Worm (Caenorhabditis elegans) whole organism, L2 larva: Measurements from ENCODE around the gene arg-1.

Experiments
- R02D3.7 ChIP-seq: fragments of 150-350 bp; optimal IDR thresholded peaks from 2 replicates; lab custom pipeline; 2014; ENCODE audit warnings: missing biosample characterization, missing genetic modification characterization
- alr-1 ChIP-seq: fragments of 150-350 bp; optimal IDR thresholded peaks from 2 replicates; lab custom pipeline; 2014; ENCODE audit warnings: missing biosample characterization, missing genetic modification characterization
- aly-2 ChIP-seq: fragments of 150-350 bp; optimal IDR thresholded peaks from 2 replicates; lab custom pipeline; 2014; ENCODE audit warnings: missing biosample characterization, missing genetic modification characterization
- ceh-16 ChIP-seq: fragments of 150-350 bp; optimal IDR thresholded peaks from 2 replicates; lab custom pipeline; 2014; ENCODE audit warnings: missing biosample characterization, missing genetic modification characterization
- ceh-82 ChIP-seq: fragments of 150-350 bp; optimal IDR thresholded peaks from 2 replicates; lab custom pipeline; 2014; ENCODE audit warnings: missing biosample characterization, missing genetic modification characterization
- crh-2 ChIP-seq: sonication (generic microtip); optimal IDR thresholded peaks from 2 replicates; lab custom pipeline; 2017; ENCODE audit warnings: missing biosample characterization, missing genetic modification characterization
- dmd-4 ChIP-seq: sonication (generic microtip); optimal IDR thresholded peaks from 2 replicates; lab custom pipeline; 2017; ENCODE audit warnings: missing biosample characterization, missing genetic modification characterization
- egl-27 ChIP-seq: sonication (generic microtip); optimal IDR thresholded peaks from 3 replicates; lab custom pipeline; 2017; ENCODE audit warnings: missing biosample characterization, missing genetic modification reagents, missing genetic modification characterization
- elt-1 ChIP-seq: fragments of 150-350 bp; optimal IDR thresholded peaks from 2 replicates; lab custom pipeline; 2014; ENCODE audit warnings: missing biosample characterization, missing genetic modification characterization
- elt-3 ChIP-seq: sonication (generic microtip); optimal IDR thresholded peaks from 2 replicates; lab custom pipeline; 2017; ENCODE audit warnings: missing biosample characterization, missing genetic modification characterization
- fos-1 ChIP-seq: fragments of 150-350 bp; optimal IDR thresholded peaks from 2 replicates; lab custom pipeline; 2014; ENCODE audit warnings: missing biosample characterization, missing genetic modification characterization
- gmeb-1 ChIP-seq: fragments of 150-350 bp; optimal IDR thresholded peaks from 2 replicates; lab custom pipeline; 2014; ENCODE audit warnings: missing biosample characterization, missing genetic modification characterization
- lin-13 ChIP-seq: fragments of 150-350 bp; optimal IDR thresholded peaks from 2 replicates; lab custom pipeline; 2014; ENCODE audit warnings: missing biosample characterization, missing genetic modification reagents, missing genetic modification characterization
- lin-39 ChIP-seq: fragments of 150-350 bp; optimal IDR thresholded peaks from 2 replicates; lab custom pipeline; 2014; ENCODE audit warnings: missing biosample characterization, missing genetic modification reagents, missing genetic modification characterization
- lsy-2 ChIP-seq, 2 experiments: fragments of 150-350 bp in 1 of 2; sonication (generic microtip) in 1 of 2; optimal IDR thresholded peaks; 2 replicates each; lab custom pipeline; 2014 to 2017; ENCODE audit warnings: missing biosample characterization in 2 of 2, missing genetic modification characterization in 2 of 2
- mdl-1 ChIP-seq, 2 experiments: fragments of 150-350 bp in 1 of 2; sonication (generic microtip) in 1 of 2; optimal IDR thresholded peaks; 2 replicates each; lab custom pipeline; 2017; ENCODE audit warnings: missing biosample characterization in 2 of 2, missing genetic modification characterization in 2 of 2
- nhr-11 ChIP-seq: fragments of 150-350 bp; optimal IDR thresholded peaks from 2 replicates; lab custom pipeline; 2014; ENCODE audit warnings: missing biosample characterization, missing genetic modification characterization
- nhr-129 ChIP-seq: fragments of 150-350 bp; optimal IDR thresholded peaks from 2 replicates; lab custom pipeline; 2014; ENCODE audit warnings: missing biosample characterization, missing genetic modification characterization
- nhr-21 ChIP-seq: fragments of 150-350 bp; optimal IDR thresholded peaks from 2 replicates; lab custom pipeline; 2014; ENCODE audit warnings: missing biosample characterization, missing genetic modification characterization
- nhr-25 ChIP-seq: fragments of 150-350 bp; sonication (generic microtip); optimal IDR thresholded peaks from 3 replicates; lab custom pipeline; 2014; ENCODE audit warnings: missing biosample characterization, missing genetic modification characterization
- nhr-77 ChIP-seq: fragments of 150-350 bp; optimal IDR thresholded peaks from 2 replicates; lab custom pipeline; 2014; ENCODE audit warnings: missing biosample characterization, missing genetic modification characterization
- peb-1 ChIP-seq: fragments of 150-350 bp; optimal IDR thresholded peaks from 2 replicates; lab custom pipeline; 2014; ENCODE audit warnings: missing biosample characterization, missing genetic modification characterization
- sma-3 ChIP-seq: sonication (generic microtip); optimal IDR thresholded peaks from 2 replicates; lab custom pipeline; 2016; ENCODE audit warnings: missing genetic modification reagents, missing genetic modification characterization, missing compliant biosample characterization
- sma-9 ChIP-seq, 2 experiments: fragments of 150-350 bp in 1 of 2; sonication (generic microtip) in 1 of 2; optimal IDR thresholded peaks; 2 replicates each; lab custom pipeline; 2014 to 2016; ENCODE audit warnings: missing genetic modification characterization in 2 of 2, mild to moderate bottlenecking in 1 of 2, missing biosample characterization in 1 of 2, missing compliant biosample characterization in 1 of 2, missing genetic modification reagents in 1 of 2, moderate library complexity in 1 of 2
- unc-39 ChIP-seq: fragments of 150-350 bp; optimal IDR thresholded peaks from 2 replicates; lab custom pipeline; 2014; ENCODE audit warnings: missing biosample characterization, missing genetic modification characterization
- unc-55 ChIP-seq: fragments of 150-350 bp; sonication (generic microtip); optimal IDR thresholded peaks from 3 replicates; lab custom pipeline; 2014; ENCODE audit warnings: missing biosample characterization, missing genetic modification reagents, missing genetic modification characterization
- unc-62 ChIP-seq: fragments of 150-350 bp; optimal IDR thresholded peaks from 2 replicates; lab custom pipeline; 2014; ENCODE audit warnings: missing biosample characterization, missing genetic modification reagents, missing genetic modification characterization
- zag-1 ChIP-seq: fragments of 150-350 bp; optimal IDR thresholded peaks from 2 replicates; lab custom pipeline; 2014; ENCODE audit warnings: missing biosample characterization, missing genetic modification characterization
- ztf-1 ChIP-seq: fragments of 200-800 bp; sonication (Bioruptor generic); conservative IDR thresholded peaks from 2 replicates; pipeline ENCODE4 v1.3.6; 2022; ENCODE audit warnings: missing genetic modification characterization, missing compliant biosample characterization
- ztf-11 ChIP-seq: sonication (generic microtip); optimal IDR thresholded peaks from 2 replicates; lab custom pipeline; 2017; ENCODE audit warnings: missing biosample characterization, missing genetic modification characterization
- ztf-4 ChIP-seq: fragments of 150-350 bp; optimal IDR thresholded peaks from 2 replicates; lab custom pipeline; 2014; ENCODE audit warnings: missing biosample characterization, missing genetic modification characterization

arg-1 gene

DNA sequence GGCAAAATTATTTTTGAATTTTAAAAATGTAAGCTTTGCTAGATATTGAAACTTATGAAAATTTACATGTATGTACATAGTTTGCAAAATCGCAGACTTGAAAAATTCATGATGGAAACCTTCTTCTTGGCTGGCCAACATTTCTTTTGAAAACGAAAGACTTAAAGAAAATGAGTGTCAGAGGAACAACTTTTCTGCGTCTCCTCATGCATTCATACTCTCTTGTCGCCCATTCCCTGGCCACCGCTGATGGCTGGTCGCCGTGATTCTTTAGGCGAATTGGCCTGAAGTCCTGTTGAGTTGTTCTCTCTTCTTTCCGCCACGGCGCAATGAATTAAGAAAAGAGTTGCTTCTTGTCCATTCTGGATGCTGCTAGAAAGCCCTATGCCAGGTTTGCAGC, 9.4 kb downstream of the arg-1 start:
- TF ChIP-seq gmeb-1 (tag; lab: Kevin White, UChicago) (no peak), ztf-1 (GFP tag; lab: Robert Waterston, UW) (no peak)

DNA sequence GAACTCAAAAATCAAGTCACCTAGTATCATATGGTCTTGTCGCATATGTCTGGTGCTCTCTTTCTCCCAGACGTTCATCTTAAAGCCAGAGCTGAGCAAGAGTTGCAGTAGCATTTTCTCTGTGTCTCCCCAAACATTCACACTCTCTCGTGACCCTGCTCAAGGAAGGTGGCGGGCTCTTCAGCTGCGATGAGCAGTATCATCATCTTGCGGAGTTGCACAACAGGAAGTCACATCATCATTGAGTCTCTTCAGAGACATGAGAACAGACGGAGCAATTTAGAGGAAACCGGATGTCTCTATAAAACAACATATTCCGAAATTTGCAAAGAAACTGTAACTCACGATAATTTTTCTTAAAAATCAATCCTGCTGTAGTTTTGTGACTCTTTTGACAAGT, 11.8 kb downstream of the arg-1 start:
- TF ChIP-seq unc-39 (no peak), lin-39 (tag; lab: Kevin White, UChicago) (no peak), ceh-82 (tag; lab: Kevin White, UChicago) (no peak)

DNA sequence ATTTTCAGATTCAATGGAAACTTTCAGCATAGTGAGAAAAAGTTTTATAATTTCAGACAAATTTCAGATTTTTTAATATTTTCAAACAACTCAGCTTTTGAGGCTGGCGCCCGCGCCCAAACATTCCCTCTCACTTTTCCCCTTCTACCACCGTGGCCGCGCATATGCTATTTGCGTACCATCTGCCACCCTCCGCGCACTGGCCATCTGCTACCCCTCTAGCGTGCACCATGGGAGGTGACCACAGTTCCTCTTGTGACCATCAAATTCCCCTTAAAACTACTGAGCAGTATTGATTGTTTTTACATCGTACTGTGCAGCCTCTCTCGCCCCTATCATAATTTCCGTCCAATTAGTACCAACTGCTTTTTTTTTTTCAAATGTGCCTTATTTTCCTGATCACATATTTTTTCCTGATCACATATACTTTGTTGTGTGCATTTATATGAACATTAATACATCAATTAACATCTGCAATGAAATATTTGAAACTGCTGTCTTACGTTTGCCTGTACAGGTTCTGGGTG, 14.3 kb downstream of the arg-1 start, which contains the start of gene C14E2.11:
C14E2.11 (plus strand) TSS at position 477 of the 527 bp plus-strand sequence.
- TF ChIP-seq egl-27 (no peak), fos-1 (no peak), elt-1 (no peak), zag-1 (no peak), ztf-4 (tag; lab: Kevin White, UChicago) (no peak), unc-55 (GFP tag; lab: Kevin White, UChicago) (no peak), unc-39 (no peak), elt-3 (tag; lab: Kevin White, UChicago) (no peak), peb-1 (no peak), ztf-11 (tag; lab: Kevin White, UChicago) (no peak), crh-2 (no peak), nhr-21 (tag; lab: Kevin White, UChicago) (no peak), unc-62 (no peak), lin-39 (tag; lab: Kevin White, UChicago) (no peak), alr-1 (no peak)

DNA sequence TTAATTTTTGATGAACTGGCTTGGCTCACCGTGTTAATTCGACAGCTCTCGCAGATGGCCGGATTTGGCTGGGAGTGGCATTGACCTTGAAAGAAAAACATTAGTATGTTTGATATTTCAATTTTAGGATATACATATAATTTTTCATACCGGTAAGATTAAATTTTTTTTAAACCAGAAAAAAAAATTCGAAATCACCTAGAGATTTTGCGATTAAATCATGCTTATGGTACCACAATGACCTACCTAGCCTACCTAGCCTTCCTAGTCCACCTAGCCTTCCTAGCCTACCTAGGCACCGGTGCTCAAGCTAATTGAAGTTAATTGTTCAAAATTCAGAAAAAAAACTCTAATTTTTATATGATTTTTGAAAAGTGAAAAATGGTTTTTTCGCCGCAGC, 24.7 kb downstream of the arg-1 start, which contains the start of gene C14E2.3:
C14E2.3 (minus strand) TSS at position 101 of the 400 bp plus-strand sequence.
- TF ChIP-seq ztf-4 (tag; lab: Kevin White, UChicago) = no peak
- no peak for TF ChIP-seq crh-2
- no peak for TF ChIP-seq R02D3.7
- TF ChIP-seq unc-62 = no peak
- TF ChIP-seq aly-2 (tag; lab: Kevin White, UChicago) = no peak
- TF ChIP-seq lsy-2 (tag; optimal IDR thresholded peaks at IDR 0.05; lab: Kevin White, UChicago) = no peak
- no peak for TF ChIP-seq dmd-4
- TF ChIP-seq lin-13 (GFP tag; lab: Kevin White, UChicago) = no peak
- no peak for TF ChIP-seq nhr-25
- TF ChIP-seq nhr-77 (tag; lab: Kevin White, UChicago) = no peak
- TF ChIP-seq ceh-82 (tag; lab: Kevin White, UChicago) = no peak
- no peak for TF ChIP-seq nhr-21 (tag; lab: Kevin White, UChicago)
- no peak for TF ChIP-seq lin-39 (tag; lab: Kevin White, UChicago)
- no peak for TF ChIP-seq sma-9 (GFP tag; optimal IDR thresholded peaks at IDR 0.05; lab: Kevin White, UChicago)
- no peak for TF ChIP-seq sma-9 (tag; optimal IDR thresholded peaks at IDR 0.05; lab: Kevin White, UChicago)

DNA sequence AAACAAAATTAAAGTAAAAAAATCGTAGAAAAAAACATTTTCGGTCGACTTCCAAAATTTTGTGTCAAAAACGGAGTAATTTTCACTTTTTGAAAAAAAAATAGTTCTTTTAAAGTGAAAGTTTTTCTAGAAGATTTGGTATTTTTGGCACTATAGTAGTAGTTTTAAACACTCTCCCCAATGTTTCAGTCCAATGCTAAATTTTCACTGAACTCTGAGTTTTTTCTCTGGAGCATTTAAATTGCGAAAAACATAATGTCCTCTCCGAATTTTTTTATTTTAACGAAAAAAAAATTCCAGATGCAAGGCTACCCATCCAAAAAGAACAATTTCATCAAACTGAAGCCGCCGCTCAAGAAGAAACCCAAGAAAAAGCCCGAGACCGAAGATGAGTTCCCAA, 29.4 kb downstream of the arg-1 start, which contains the start of gene C14E2.7:
C14E2.7 (plus strand) TSS at position 301 of the 400 bp plus-strand sequence.
- TF ChIP-seq peb-1 = no peak
- no peak for TF ChIP-seq nhr-129 (tag; lab: Kevin White, UChicago)
- TF ChIP-seq zag-1 = no peak
- TF ChIP-seq nhr-11 (tag; lab: Kevin White, UChicago) = no peak
- no peak for TF ChIP-seq ceh-16 (tag; lab: Kevin White, UChicago)
- TF ChIP-seq dmd-4 = no peak
- TF ChIP-seq lin-39 (tag; lab: Kevin White, UChicago) = no peak
- no peak for TF ChIP-seq unc-62
- no peak for TF ChIP-seq elt-1
- TF ChIP-seq nhr-21 (tag; lab: Kevin White, UChicago) = no peak
- TF ChIP-seq fos-1 = no peak

DNA sequence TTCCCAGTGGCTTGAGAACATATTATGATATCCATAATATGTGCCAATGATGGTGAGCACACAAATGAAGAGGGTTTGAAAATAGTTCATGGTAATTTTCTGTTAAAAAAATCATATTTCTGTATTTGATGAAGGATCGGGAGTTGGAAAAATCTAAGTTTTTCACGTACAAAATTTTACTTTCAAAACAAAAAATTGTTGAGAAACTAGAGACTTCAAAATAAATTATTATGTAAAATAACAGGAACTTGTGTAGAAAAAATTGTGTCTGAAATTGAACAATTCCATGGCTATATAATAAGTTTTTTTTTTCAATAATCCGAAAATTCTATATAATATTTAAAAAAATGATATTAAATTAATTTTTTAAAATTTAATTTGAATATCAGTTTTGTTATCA, 34.5 kb downstream of the arg-1 start, which contains the start of gene C14E2.4:
C14E2.4 (minus strand) TSS at position 101 of the 400 bp plus-strand sequence.
- no peak for TF ChIP-seq mdl-1 (tag; optimal IDR thresholded peaks at IDR 0.05; lab: Kevin White, UChicago)
- TF ChIP-seq lsy-2 (tag; optimal IDR thresholded peaks at IDR 0.05; lab: Kevin White, UChicago) = no peak
- no peak for TF ChIP-seq lin-39 (tag; lab: Kevin White, UChicago)
- TF ChIP-seq ztf-1 (GFP tag; lab: Robert Waterston, UW) = no peak
- no peak for TF ChIP-seq ztf-11 (tag; lab: Kevin White, UChicago)
- no peak for TF ChIP-seq peb-1
- TF ChIP-seq ztf-4 (tag; lab: Kevin White, UChicago) = no peak
- no peak for TF ChIP-seq fos-1
- no peak for TF ChIP-seq gmeb-1 (tag; lab: Kevin White, UChicago)
- no peak for TF ChIP-seq sma-3 (GFP tag; lab: Kevin White, UChicago)
- TF ChIP-seq, all 48 proteins: peak for 0
